Fruit fly (Drosophila melanogaster) whole organism, embryonic: Measurements from ENCODE around the gene Gorab.

Source experiments
- Bgb ChIP-seq: fragments of 200-800 bp; sonication (Bioruptor generic); IDR thresholded peaks from 2 replicates; pipeline ENCODE4 v1.3.6; 2022; ENCODE audit warnings: missing biosample characterization, missing genetic modification characterization; ENCODE audit not compliant: partially characterized antibody
- CG10565 ChIP-seq: fragments of 200-800 bp; sonication (Bioruptor generic); optimal IDR thresholded peaks from 3 replicates; lab custom pipeline; 2016; ENCODE audit warnings: missing biosample characterization, mild to moderate bottlenecking, missing genetic modification characterization
- CG11093 ChIP-seq: fragments of 200-800 bp; sonication (Bioruptor generic); IDR thresholded peaks from 3 replicates; pipeline ENCODE4 v1.3.6; 2022; ENCODE audit warnings: missing biosample characterization, missing genetic modification characterization
- CG11247 ChIP-seq: fragments of 200-800 bp; sonication (Bioruptor generic); IDR thresholded peaks from 2 replicates; pipeline ENCODE4 v1.3.6; 2022; ENCODE audit warnings: missing biosample characterization, missing genetic modification characterization
- CG12071 ChIP-seq: fragments of 200-800 bp; sonication (Bioruptor generic); optimal IDR thresholded peaks from 3 replicates; lab custom pipeline; 2018; ENCODE audit warnings: missing biosample characterization, mild to moderate bottlenecking, missing genetic modification characterization
- CG12219 ChIP-seq: fragments of 200-800 bp; sonication (Bioruptor generic); optimal IDR thresholded peaks from 3 replicates; lab custom pipeline; 2018; ENCODE audit warnings: missing biosample characterization, mild to moderate bottlenecking, missing genetic modification characterization
- CG12391 ChIP-seq: fragments of 200-800 bp; sonication (Bioruptor generic); optimal IDR thresholded peaks from 3 replicates; lab custom pipeline; 2018; ENCODE audit warnings: missing biosample characterization, mild to moderate bottlenecking, missing genetic modification characterization, moderate library complexity
- CG12659 ChIP-seq: fragments of 200-800 bp; sonication (Bioruptor generic); optimal IDR thresholded peaks from 3 replicates; lab custom pipeline; 2017; ENCODE audit warnings: mild to moderate bottlenecking, missing biosample characterization, missing genetic modification reagents, missing genetic modification characterization
- CG12942 ChIP-seq: fragments of 200-800 bp; sonication (Bioruptor generic); optimal IDR thresholded peaks from 3 replicates; lab custom pipeline; 2016; ENCODE audit warnings: missing biosample characterization, missing genetic modification characterization
- CG13775 ChIP-seq: fragments of 200-800 bp; sonication (Bioruptor generic); optimal IDR thresholded peaks from 3 replicates; lab custom pipeline; 2017; ENCODE audit warnings: missing biosample characterization, mild to moderate bottlenecking, missing genetic modification characterization
- CG14050 ChIP-seq: fragments of 200-800 bp; sonication (Bioruptor generic); IDR thresholded peaks from 3 replicates; pipeline ENCODE4 v1.3.6; 2022; ENCODE audit warnings: missing biosample characterization, missing genetic modification characterization
- CG15073 ChIP-seq: fragments of 200-800 bp; sonication (Bioruptor generic); optimal IDR thresholded peaks from 2 replicates; lab custom pipeline; 2016; ENCODE audit warnings: missing biosample characterization, missing genetic modification characterization
- CG15514 ChIP-seq: fragments of 200-800 bp; sonication (Bioruptor generic); optimal IDR thresholded peaks from 3 replicates; lab custom pipeline; 2017; ENCODE audit warnings: missing biosample characterization, missing genetic modification characterization, mild to moderate bottlenecking, moderate library complexity, missing genetic modification reagents
- CG16813 ChIP-seq: fragments of 200-800 bp; sonication (Bioruptor generic); IDR thresholded peaks from 3 replicates; pipeline ENCODE4 v1.3.6; 2022; ENCODE audit warnings: missing biosample characterization, missing genetic modification characterization; ENCODE audit not compliant: partially characterized antibody
- CG1792 ChIP-seq: fragments of 200-800 bp; sonication (Bioruptor generic); optimal IDR thresholded peaks from 2 replicates; lab custom pipeline; 2016; ENCODE audit warnings: missing biosample characterization, missing genetic modification characterization
- CG2712 ChIP-seq: fragments of 200-800 bp; optimal IDR thresholded peaks from 3 replicates; lab custom pipeline; 2019; ENCODE audit warnings: missing biosample characterization, mild to moderate bottlenecking, missing genetic modification characterization, moderate library complexity
- CG2875 ChIP-seq: fragments of 200-800 bp; sonication (Bioruptor generic); optimal IDR thresholded peaks from 2 replicates; lab custom pipeline; 2017; ENCODE audit warnings: missing biosample characterization, mild to moderate bottlenecking, missing genetic modification characterization, missing genetic modification reagents
- CG31388 ChIP-seq: fragments of 200-800 bp; sonication (Bioruptor generic); optimal IDR thresholded peaks from 2 replicates; lab custom pipeline; 2016; ENCODE audit warnings: missing biosample characterization, missing genetic modification characterization
- CG6854 ChIP-seq: fragments of 200-800 bp; sonication (Bioruptor generic); optimal IDR thresholded peaks from 3 replicates; lab custom pipeline; 2017; ENCODE audit warnings: missing biosample characterization, mild to moderate bottlenecking, missing genetic modification characterization
- CG8290 ChIP-seq, 3 experiments: fragments of 200-800 bp; sonication (Bioruptor generic); optimal IDR thresholded peaks; 2 replicates each; lab custom pipeline; 2016 to 2019; ENCODE audit warnings: missing biosample characterization in 3 of 3, missing genetic modification characterization in 3 of 3, mild to moderate bottlenecking in 2 of 3, moderate library complexity in 1 of 3
- CG8924 ChIP-seq: fragments of 200-800 bp; optimal IDR thresholded peaks from 3 replicates; lab custom pipeline; 2019; ENCODE audit warnings: missing biosample characterization, mild to moderate bottlenecking, missing genetic modification characterization, moderate library complexity
- CG9609 ChIP-seq: fragments of 200-800 bp; sonication (Bioruptor generic); optimal IDR thresholded peaks from 3 replicates; lab custom pipeline; 2016; ENCODE audit warnings: missing biosample characterization, missing genetic modification characterization
- Doc3 ChIP-seq: fragments of 200-800 bp; sonication (Bioruptor generic); IDR thresholded peaks from 3 replicates; pipeline ENCODE4 v1.3.6; 2022; ENCODE audit warnings: missing biosample characterization, missing genetic modification characterization; ENCODE audit not compliant: partially characterized antibody
- HLH54F ChIP-seq: fragments of 200-800 bp; sonication (Bioruptor generic); optimal IDR thresholded peaks from 3 replicates; lab custom pipeline; 2016; ENCODE audit warnings: missing biosample characterization, missing genetic modification characterization
- Hand ChIP-seq: fragments of 200-800 bp; sonication (Bioruptor generic); optimal IDR thresholded peaks from 2 replicates; lab custom pipeline; 2017; ENCODE audit warnings: mild to moderate bottlenecking, missing biosample characterization, missing genetic modification reagents, missing genetic modification characterization
- HmgD ChIP-seq: fragments of 200-800 bp; sonication (Bioruptor generic); optimal IDR thresholded peaks from 3 replicates; lab custom pipeline; 2016; ENCODE audit warnings: missing biosample characterization, missing genetic modification characterization
- Kr ChIP-seq: fragments of 200-800 bp; sonication (Bioruptor generic); optimal IDR thresholded peaks from 2 replicates; lab custom pipeline; 2017; ENCODE audit warnings: missing biosample characterization, mild to moderate bottlenecking, missing genetic modification characterization
- Nf-YC ChIP-seq: fragments of 200-800 bp; optimal IDR thresholded peaks from 3 replicates; lab custom pipeline; 2019; ENCODE audit warnings: missing biosample characterization, mild to moderate bottlenecking, missing genetic modification characterization, moderate library complexity
- PHDP ChIP-seq: fragments of 200-800 bp; sonication (Bioruptor generic); optimal IDR thresholded peaks from 3 replicates; lab custom pipeline; 2018; ENCODE audit warnings: missing biosample characterization, mild to moderate bottlenecking, missing genetic modification characterization, moderate library complexity
- Sin3A ChIP-seq: fragments of >200 bp; optimal IDR thresholded peaks from 2 replicates; lab custom pipeline; 2018
- Sry-δ ChIP-seq: fragments of 200-800 bp; sonication (Bioruptor generic); optimal IDR thresholded peaks from 2 replicates; lab custom pipeline; 2016; ENCODE audit warnings: missing biosample characterization, missing genetic modification characterization
- bsh ChIP-seq, 2 experiments: fragments of 200-800 bp; sonication (Bioruptor generic); optimal IDR thresholded peaks; 2 replicates each; lab custom pipeline; 2017 to 2018; ENCODE audit warnings: mild to moderate bottlenecking in 2 of 2, missing biosample characterization in 2 of 2, missing genetic modification characterization in 2 of 2, moderate library complexity in 1 of 2
- cad ChIP-seq: fragments of >200 bp; optimal IDR thresholded peaks from 2 replicates; lab custom pipeline; 2017; ENCODE audit warnings: missing biosample characterization, missing genetic modification characterization
- cato ChIP-seq: fragments of 200-800 bp; sonication (Bioruptor generic); optimal IDR thresholded peaks from 2 replicates; lab custom pipeline; 2016; ENCODE audit warnings: missing biosample characterization, missing genetic modification characterization, borderline replicate concordance
- ci ChIP-seq: fragments of 200-800 bp; sonication (Bioruptor generic); IDR thresholded peaks from 3 replicates; pipeline ENCODE4 v1.3.6; 2022; ENCODE audit warnings: missing biosample characterization, missing genetic modification characterization
- cwo ChIP-seq: fragments of 200-800 bp; sonication (Bioruptor generic); optimal IDR thresholded peaks from 3 replicates; lab custom pipeline; 2017; ENCODE audit warnings: missing biosample characterization, missing genetic modification characterization, mild to moderate bottlenecking, moderate library complexity, missing genetic modification reagents
- dati ChIP-seq: fragments of 200-800 bp; sonication (Bioruptor generic); IDR thresholded peaks from 2 replicates; pipeline ENCODE4 v1.3.6; 2022; ENCODE audit warnings: missing biosample characterization, missing genetic modification characterization
- gce ChIP-seq: fragments of 200-800 bp; sonication (Bioruptor generic); IDR thresholded peaks from 3 replicates; pipeline ENCODE4 v1.3.6; 2022; ENCODE audit warnings: missing biosample characterization, missing genetic modification characterization
- gt ChIP-seq: fragments of 200-800 bp; sonication (Bioruptor generic); IDR thresholded peaks from 2 replicates; pipeline ENCODE4 v1.3.6; 2022; ENCODE audit warnings: missing biosample characterization, missing genetic modification characterization
- jumu ChIP-seq: fragments of 200-800 bp; sonication (Bioruptor generic); optimal IDR thresholded peaks from 3 replicates; lab custom pipeline; 2016; ENCODE audit warnings: missing biosample characterization, missing genetic modification characterization
- lbe ChIP-seq: fragments of 200-800 bp; sonication (Bioruptor generic); optimal IDR thresholded peaks from 2 replicates; lab custom pipeline; 2016; ENCODE audit warnings: missing biosample characterization, mild to moderate bottlenecking, missing genetic modification characterization
- p53 ChIP-seq: fragments of 200-800 bp; sonication (Bioruptor generic); optimal IDR thresholded peaks from 2 replicates; lab custom pipeline; 2016; ENCODE audit warnings: missing biosample characterization, missing genetic modification characterization
- seq ChIP-seq: fragments of 200-800 bp; sonication (Bioruptor generic); IDR thresholded peaks from 2 replicates; pipeline ENCODE4 v1.3.6; 2022; ENCODE audit warnings: missing biosample characterization, missing genetic modification characterization
- sima ChIP-seq: fragments of 200-800 bp; sonication (Bioruptor generic); optimal IDR thresholded peaks from 2 replicates; lab custom pipeline; 2016; ENCODE audit warnings: missing biosample characterization, missing genetic modification characterization
- tll ChIP-seq, 2 experiments: fragments of 200-800 bp in 1 of 2; fragments of >200 bp in 1 of 2; sonication (Bioruptor generic) in 1 of 2; optimal IDR thresholded peaks; 2 replicates each; lab custom pipeline; 2017 to 2019; ENCODE audit warnings: missing biosample characterization in 2 of 2, missing genetic modification characterization in 2 of 2, mild to moderate bottlenecking in 1 of 2, moderate library complexity in 1 of 2
- trh ChIP-seq: fragments of 200-800 bp; sonication (Bioruptor generic); optimal IDR thresholded peaks from 2 replicates; lab custom pipeline; 2016; ENCODE audit warnings: missing biosample characterization, missing genetic modification characterization
- usp ChIP-seq: fragments of >200 bp; optimal IDR thresholded peaks from 2 replicates; lab custom pipeline; 2017; ENCODE audit warnings: missing biosample characterization, missing genetic modification characterization
- wdn ChIP-seq: fragments of 200-800 bp; sonication (Bioruptor generic); IDR thresholded peaks from 2 replicates; pipeline ENCODE4 v1.3.6; 2022; ENCODE audit warnings: missing biosample characterization, missing genetic modification characterization
- zen2 ChIP-seq: fragments of 200-800 bp; sonication (Bioruptor generic); IDR thresholded peaks from 3 replicates; pipeline ENCODE4 v1.3.6; 2022; ENCODE audit warnings: missing biosample characterization, missing genetic modification characterization; ENCODE audit not compliant: partially characterized antibody
- zf30C ChIP-seq: fragments of 200-800 bp; sonication (Bioruptor generic); optimal IDR thresholded peaks from 3 replicates; lab custom pipeline; 2018; ENCODE audit warnings: missing biosample characterization, mild to moderate bottlenecking, missing genetic modification characterization

Gene Gorab

DNA sequence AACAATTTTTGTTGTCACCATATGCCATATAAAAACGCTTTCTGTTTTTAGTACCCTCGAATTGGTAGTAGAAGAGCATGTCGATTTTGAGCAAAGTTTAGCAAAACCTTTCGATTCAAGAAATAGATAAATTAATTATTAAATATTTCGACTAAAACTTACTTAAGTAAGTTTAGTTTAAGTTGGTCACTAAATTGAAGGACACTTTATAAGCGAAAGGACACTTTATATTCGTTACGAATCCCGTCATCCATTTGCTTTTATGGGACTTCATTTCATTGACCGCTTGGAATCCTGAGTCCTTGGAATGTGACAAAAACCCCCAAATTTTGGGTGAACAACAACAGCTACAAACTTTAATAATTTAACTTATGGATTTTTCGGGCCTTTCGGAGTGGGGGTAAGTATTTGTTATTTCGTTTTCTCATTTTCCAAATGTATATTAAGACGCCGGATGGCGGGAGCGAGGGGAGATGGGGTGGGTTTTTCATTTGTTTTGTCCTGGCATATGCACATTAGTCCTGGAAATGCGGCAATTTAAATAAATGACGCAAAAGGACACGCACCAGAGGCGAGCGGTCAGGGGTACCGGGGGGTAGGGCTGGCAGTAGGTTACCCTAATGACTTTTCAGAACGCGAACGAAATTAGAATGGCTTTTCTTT is 30.4 kb upstream of the Gorab start (continued):
- TF ChIP-seq wdn (GFP tag; lab: Robert Waterston, UW), result no peak
- no peak for TF ChIP-seq CG2875 (GFP tag; lab: Kevin White, UChicago)
- TF ChIP-seq CG13775 (GFP tag; lab: Kevin White, UChicago), result peak; percentile 7
- TF ChIP-seq CG9609 (GFP tag; lab: Kevin White, UChicago), result no peak
- TF ChIP-seq CG2712, result peak; percentile 66
- TF ChIP-seq tll (GFP tag; optimal IDR thresholded peaks at IDR 0.05; lab: Kevin White, UChicago), result no peak
- no peak for TF ChIP-seq CG12659 (GFP tag; lab: Kevin White, UChicago)
- TF ChIP-seq seq, result no peak
- TF ChIP-seq Nf-YC (tag; lab: Kevin White, UChicago), result no peak
- no peak for TF ChIP-seq trh (GFP tag; lab: Kevin White, UChicago)
- no peak for TF ChIP-seq CG12219 (GFP tag; lab: Kevin White, UChicago)
- TF ChIP-seq sima (GFP tag; lab: Kevin White, UChicago), result no peak
- no peak for TF ChIP-seq CG11093 (GFP tag; lab: Robert Waterston, UW)
- no peak for TF ChIP-seq zf30C (GFP tag; lab: Kevin White, UChicago)
- TF ChIP-seq zen2 (GFP tag; lab: Robert Waterston, UW), result no peak
- TF ChIP-seq Sry-δ (GFP tag; lab: Kevin White, UChicago), result no peak
- no peak for TF ChIP-seq p53 (GFP tag; lab: Kevin White, UChicago)
- TF ChIP-seq CG10565, result no peak
- no peak for TF ChIP-seq Sin3A (lab: Kevin White, UChicago)
- peak; percentile 13 for TF ChIP-seq CG15514 (GFP tag; lab: Kevin White, UChicago)
- no peak for TF ChIP-seq CG12071 (GFP tag; lab: Kevin White, UChicago)
- TF ChIP-seq cad (GFP tag; lab: Kevin White, UChicago), result no peak
- peak; percentile 29 for TF ChIP-seq PHDP (tag; lab: Kevin White, UChicago)
- TF ChIP-seq gce (GFP tag; lab: Robert Waterston, UW), result 0 out of 3 replicates have a peak, but pooled peaks have one; percentile 7
- TF ChIP-seq ci, result 0 out of 3 replicates have a peak, but pooled peaks have one; percentile 50
- no peak for TF ChIP-seq CG16813
- TF ChIP-seq CG8290 (GFP tag; optimal IDR thresholded peaks at IDR 0.05; lab: Kevin White, UChicago), result no peak
- no peak for TF ChIP-seq CG8290 (tag; optimal IDR thresholded peaks at IDR 0.05; lab: Kevin White, UChicago)
- TF ChIP-seq usp (GFP tag; lab: Kevin White, UChicago), result no peak
- TF ChIP-seq dati (GFP tag; lab: Robert Waterston, UW), result no peak
- no peak for TF ChIP-seq Doc3 (GFP tag; lab: Robert Waterston, UW)
- no peak for TF ChIP-seq CG15073 (GFP tag; lab: Kevin White, UChicago)
- no peak for TF ChIP-seq CG1792 (GFP tag; lab: Kevin White, UChicago)
- no peak for TF ChIP-seq cwo (GFP tag; lab: Kevin White, UChicago)
- no peak for TF ChIP-seq lbe (GFP tag; lab: Kevin White, UChicago)
- TF ChIP-seq CG12942 (GFP tag; lab: Kevin White, UChicago), result peak; percentile 3
- peak; percentile 49; the same call in 2 of the 3 replicates for TF ChIP-seq CG14050
- TF ChIP-seq CG6854 (GFP tag; lab: Kevin White, UChicago), result no peak
- TF ChIP-seq HmgD, result no peak
- TF ChIP-seq cato, result no peak
- no peak for TF ChIP-seq jumu (GFP tag; lab: Kevin White, UChicago)
- no peak for TF ChIP-seq CG31388 (GFP tag; lab: Kevin White, UChicago)
- no peak for TF ChIP-seq gt (GFP tag; lab: Robert Waterston, UW)
- no peak for TF ChIP-seq Bgb (GFP tag; lab: Robert Waterston, UW)
- no peak for TF ChIP-seq Kr (GFP tag; lab: Kevin White, UChicago)
- peak; percentile 5 for TF ChIP-seq CG8924
- TF ChIP-seq Hand (GFP tag; lab: Kevin White, UChicago), result no peak
- peak; percentile 57 for TF ChIP-seq CG12391 (tag; lab: Kevin White, UChicago)
- peak in 1 of 2 experiments; percentile 49 for TF ChIP-seq bsh (GFP tag; optimal IDR thresholded peaks at IDR 0.05; lab: Kevin White, UChicago)
- no peak for TF ChIP-seq HLH54F (GFP tag; lab: Kevin White, UChicago)
- no peak for TF ChIP-seq CG11247 (GFP tag; lab: Robert Waterston, UW)
